Fruit fly (Drosophila melanogaster): ENCODE measurements around the gene CG7692.

DNA sequence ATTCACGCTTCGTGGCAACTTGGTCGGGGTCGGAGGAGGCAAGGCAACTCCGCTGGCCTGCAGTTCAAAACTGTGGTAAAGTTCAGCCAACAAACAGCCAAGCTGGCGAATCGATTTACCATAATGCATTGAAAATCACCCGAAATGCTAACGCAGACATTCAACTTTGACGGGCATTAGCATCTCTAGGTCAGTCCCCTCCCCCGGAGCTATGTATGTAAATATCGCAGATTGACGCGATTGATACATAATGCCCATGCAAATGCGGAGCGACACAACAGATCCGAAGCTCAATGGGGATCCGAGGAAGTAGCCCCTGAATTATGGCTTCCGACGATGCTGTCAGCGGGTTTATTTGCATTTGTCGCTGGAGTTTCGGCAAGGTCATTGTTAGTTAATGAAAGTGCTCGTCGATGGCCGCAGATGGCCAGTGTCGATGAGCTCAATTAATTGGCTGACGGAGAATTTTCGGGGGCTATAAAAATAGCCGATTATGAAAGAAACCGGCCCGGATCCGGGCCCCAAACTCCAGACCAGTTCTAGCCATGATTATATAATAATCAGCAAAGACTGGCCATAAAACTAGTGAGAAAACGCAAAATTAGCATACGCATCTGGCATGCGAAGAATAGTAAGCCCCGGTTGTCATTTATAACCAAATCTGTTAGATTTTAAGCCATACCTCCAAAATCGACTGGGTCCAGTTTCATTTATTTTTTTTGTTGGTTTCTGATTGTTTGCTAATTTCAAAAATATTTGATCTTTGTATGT lies 35.2 kb downstream of the CG7692 start:
- TF ChIP-seq CG4424 (GFP tag; optimal IDR thresholded peaks at IDR 0.05) (no peak), CG11085 (GFP tag; IDR thresholded peaks at IDR 0.05) (no peak), stc (GFP tag; IDR thresholded peaks at IDR 0.05) (no peak)

Measured in whole organism, embryonic.